Fruit fly (Drosophila melanogaster) whole organism, pupa: ENCODE results near the gene Ahcy.

ENCODE experiments used
- CG10348 ChIP-seq: fragments of 200-800 bp; sonication (Bioruptor generic); IDR thresholded peaks from 2 replicates; pipeline ENCODE4 v1.3.6; 2022; ENCODE audit warnings: missing biosample characterization, missing genetic modification characterization
- CG12605 ChIP-seq: fragments of 200-800 bp; sonication (Bioruptor generic); IDR thresholded peaks from 2 replicates; pipeline ENCODE4 v1.3.6; 2022; ENCODE audit warnings: missing biosample characterization, missing genetic modification characterization
- CG13204 ChIP-seq: fragments of 200-800 bp; sonication (Bioruptor generic); optimal IDR thresholded peaks from 2 replicates; lab custom pipeline; 2018; ENCODE audit warnings: missing biosample characterization, mild to moderate bottlenecking, missing genetic modification characterization, moderate library complexity
- CG14655 ChIP-seq: fragments of 200-800 bp; sonication (Bioruptor generic); optimal IDR thresholded peaks from 3 replicates; lab custom pipeline; 2017; ENCODE audit warnings: mild to moderate bottlenecking, missing biosample characterization, missing genetic modification reagents, missing genetic modification characterization
- CG15710 ChIP-seq: fragments of 200-800 bp; sonication (Bioruptor generic); optimal IDR thresholded peaks from 2 replicates; lab custom pipeline; 2018; ENCODE audit warnings: missing biosample characterization, mild to moderate bottlenecking, missing genetic modification characterization, moderate library complexity
- CG17806 ChIP-seq: fragments of 200-800 bp; sonication (Bioruptor generic); optimal IDR thresholded peaks from 2 replicates; lab custom pipeline; 2018; ENCODE audit warnings: missing biosample characterization, mild to moderate bottlenecking, missing genetic modification characterization, moderate library complexity
- CG32121 ChIP-seq: fragments of 200-800 bp; sonication (Bioruptor generic); IDR thresholded peaks from 2 replicates; pipeline ENCODE4 v1.3.6; 2022; ENCODE audit warnings: missing biosample characterization, missing genetic modification characterization
- CG34367 ChIP-seq: fragments of 200-800 bp; sonication (Bioruptor generic); optimal IDR thresholded peaks from 2 replicates; lab custom pipeline; 2018; ENCODE audit warnings: missing biosample characterization, mild to moderate bottlenecking, missing genetic modification characterization
- CG4496 ChIP-seq: fragments of 200-800 bp; sonication (Bioruptor generic); IDR thresholded peaks from 3 replicates; pipeline ENCODE4 v1.3.6; 2022; ENCODE audit warnings: missing biosample characterization, missing genetic modification characterization
- CG8159 ChIP-seq: fragments of 200-800 bp; sonication (Bioruptor generic); optimal IDR thresholded peaks from 3 replicates; lab custom pipeline; 2018; ENCODE audit warnings: missing biosample characterization, mild to moderate bottlenecking, missing genetic modification characterization, moderate library complexity
- CG8301 ChIP-seq: fragments of 200-800 bp; sonication (Bioruptor generic); optimal IDR thresholded peaks from 2 replicates; lab custom pipeline; 2018; ENCODE audit warnings: missing biosample characterization, mild to moderate bottlenecking, missing genetic modification characterization
- CG9948 ChIP-seq: fragments of 200-800 bp; sonication (Bioruptor generic); optimal IDR thresholded peaks from 2 replicates; lab custom pipeline; 2018; ENCODE audit warnings: missing biosample characterization, mild to moderate bottlenecking, missing genetic modification characterization, moderate library complexity
- D1 ChIP-seq: fragments of 200-800 bp; sonication (Bioruptor generic); optimal IDR thresholded peaks from 2 replicates; lab custom pipeline; 2018; ENCODE audit warnings: missing biosample characterization, mild to moderate bottlenecking, missing genetic modification characterization, moderate library complexity
- EcR ChIP-seq: fragments of 200-800 bp; sonication (Bioruptor generic); optimal IDR thresholded peaks from 3 replicates; lab custom pipeline; 2019; ENCODE audit warnings: missing biosample characterization, missing genetic modification characterization, mild to moderate bottlenecking, moderate library complexity, missing genetic modification reagents
- Ets98B ChIP-seq: fragments of 200-800 bp; sonication (Bioruptor generic); IDR thresholded peaks from 2 replicates; pipeline ENCODE4 v1.3.6; 2022; ENCODE audit warnings: missing biosample characterization, missing genetic modification characterization
- Pif1A ChIP-seq: fragments of 200-800 bp; sonication (Bioruptor generic); optimal IDR thresholded peaks from 3 replicates; lab custom pipeline; 2016; ENCODE audit warnings: missing biosample characterization, missing genetic modification characterization
- Pif1B ChIP-seq: fragments of 200-800 bp; sonication (Bioruptor generic); optimal IDR thresholded peaks from 3 replicates; lab custom pipeline; 2016; ENCODE audit warnings: missing biosample characterization, missing genetic modification characterization
- Snoo ChIP-seq: fragments of 200-800 bp; sonication (Bioruptor generic); optimal IDR thresholded peaks from 3 replicates; lab custom pipeline; 2017; ENCODE audit warnings: missing biosample characterization, mild to moderate bottlenecking, missing genetic modification characterization, inconsistent platforms
- fd96Ca ChIP-seq: fragments of 200-800 bp; sonication (Bioruptor generic); IDR thresholded peaks from 3 replicates; pipeline ENCODE4 v1.3.6; 2022; ENCODE audit warnings: missing biosample characterization, missing genetic modification characterization
- gl ChIP-seq: fragments of 200-800 bp; sonication (Bioruptor generic); optimal IDR thresholded peaks from 2 replicates; lab custom pipeline; 2018; ENCODE audit warnings: missing biosample characterization, mild to moderate bottlenecking, missing genetic modification characterization
- rn ChIP-seq: fragments of 200-800 bp; sonication (Bioruptor generic); IDR thresholded peaks from 2 replicates; pipeline ENCODE4 v1.3.6; 2022; ENCODE audit warnings: missing biosample characterization, missing genetic modification characterization

Gene Ahcy

dm6 chrX:15486682-15487081 lies 36.6 kb downstream of the Ahcy start, which contains the start of gene Gmap:
Gene Gmap (plus strand): TSS chrX:15486922.
- TF ChIP-seq fd96Ca (GFP tag; lab: Robert Waterston, UW): no peak
- TF ChIP-seq CG8301 (tag; lab: Kevin White, UChicago): no peak
- no peak for TF ChIP-seq Pif1A
- TF ChIP-seq Snoo (tag; lab: Kevin White, UChicago): no peak
- TF ChIP-seq CG14655: no peak
- no peak for TF ChIP-seq CG10348
- no peak for TF ChIP-seq D1 (tag; lab: Kevin White, UChicago)
- no peak for TF ChIP-seq CG32121
- no peak for TF ChIP-seq CG12605 (GFP tag; lab: Robert Waterston, UW)
- no peak for TF ChIP-seq Pif1B (GFP tag; lab: Kevin White, UChicago)
- no peak for TF ChIP-seq EcR (GFP tag; lab: Kevin White, UChicago)
- TF ChIP-seq rn (GFP tag; lab: Robert Waterston, UW): no peak
- no peak for TF ChIP-seq CG17806 (tag; lab: Kevin White, UChicago)
- TF ChIP-seq CG4496 (GFP tag; lab: Robert Waterston, UW): no peak
- no peak for TF ChIP-seq CG13204 (GFP tag; lab: Kevin White, UChicago)
- TF ChIP-seq CG15710 (tag; lab: Kevin White, UChicago): no peak
- no peak for TF ChIP-seq gl (tag; lab: Kevin White, UChicago)
- no peak for TF ChIP-seq CG8159

dm6 chrX:15490519-15490918 lies 40.5 kb downstream of the Ahcy start:
- no peak for TF ChIP-seq CG14655
- TF ChIP-seq rn (GFP tag; lab: Robert Waterston, UW): no peak
- no peak for TF ChIP-seq CG12605 (GFP tag; lab: Robert Waterston, UW)
- TF ChIP-seq CG9948 (tag; lab: Kevin White, UChicago): no peak
- no peak for TF ChIP-seq CG34367 (tag; lab: Kevin White, UChicago)
- no peak for TF ChIP-seq Pif1B (GFP tag; lab: Kevin White, UChicago)
- TF ChIP-seq CG8301 (tag; lab: Kevin White, UChicago): no peak
- TF ChIP-seq CG8159: no peak
- TF ChIP-seq CG10348: no peak
- TF ChIP-seq CG13204 (GFP tag; lab: Kevin White, UChicago): no peak
- TF ChIP-seq CG4496 (GFP tag; lab: Robert Waterston, UW): no peak
- TF ChIP-seq gl (tag; lab: Kevin White, UChicago): no peak
- no peak for TF ChIP-seq D1 (tag; lab: Kevin White, UChicago)
- TF ChIP-seq CG17806 (tag; lab: Kevin White, UChicago): no peak
- no peak for TF ChIP-seq Snoo (tag; lab: Kevin White, UChicago)
- TF ChIP-seq CG32121: no peak
- TF ChIP-seq Ets98B: no peak
- TF ChIP-seq CG15710 (tag; lab: Kevin White, UChicago): no peak

dm6 chrX:15495600-15496379 lies 45.7 kb downstream of the Ahcy start:
- TF ChIP-seq Snoo (tag; lab: Kevin White, UChicago): no peak
- TF ChIP-seq EcR (GFP tag; lab: Kevin White, UChicago): no peak
- TF ChIP-seq CG9948 (tag; lab: Kevin White, UChicago): no peak
- no peak for TF ChIP-seq CG4496 (GFP tag; lab: Robert Waterston, UW)
- TF ChIP-seq CG32121: no peak
- no peak for TF ChIP-seq fd96Ca (GFP tag; lab: Robert Waterston, UW)
- TF ChIP-seq D1 (tag; lab: Kevin White, UChicago): no peak
- no peak for TF ChIP-seq Pif1B (GFP tag; lab: Kevin White, UChicago)
- no peak for TF ChIP-seq CG14655
- no peak for TF ChIP-seq CG13204 (GFP tag; lab: Kevin White, UChicago)
- no peak for TF ChIP-seq Ets98B
- no peak for TF ChIP-seq CG17806 (tag; lab: Kevin White, UChicago)

dm6 chrX:15496651-15497409 lies 46.8 kb downstream of the Ahcy start:
- TF ChIP-seq CG8159 (no peak), CG13204 (GFP tag; lab: Kevin White, UChicago) (no peak), CG15710 (tag; lab: Kevin White, UChicago) (no peak), CG9948 (tag; lab: Kevin White, UChicago) (no peak), Snoo (tag; lab: Kevin White, UChicago) (no peak), EcR (GFP tag; lab: Kevin White, UChicago) (no peak), rn (GFP tag; lab: Robert Waterston, UW) (no peak), Pif1B (GFP tag; lab: Kevin White, UChicago) (no peak), CG14655 (no peak), CG12605 (GFP tag; lab: Robert Waterston, UW) (no peak)
- TF ChIP-seq, all 21 proteins: peak for 0

dm6 chrX:15497440-15498271 lies 47.6 kb downstream of the Ahcy start:
- TF ChIP-seq Snoo (tag; lab: Kevin White, UChicago): no peak
- no peak for TF ChIP-seq Ets98B
- TF ChIP-seq fd96Ca (GFP tag; lab: Robert Waterston, UW): no peak
- no peak for TF ChIP-seq CG9948 (tag; lab: Kevin White, UChicago)
- TF ChIP-seq CG13204 (GFP tag; lab: Kevin White, UChicago): peak; percentile 41
- no peak for TF ChIP-seq EcR (GFP tag; lab: Kevin White, UChicago)
- no peak for TF ChIP-seq CG32121
- TF ChIP-seq CG10348: no peak
- TF ChIP-seq gl (tag; lab: Kevin White, UChicago): no peak
- TF ChIP-seq CG8301 (tag; lab: Kevin White, UChicago): no peak
- TF ChIP-seq Pif1B (GFP tag; lab: Kevin White, UChicago): no peak
- TF ChIP-seq CG8159: no peak
- TF ChIP-seq CG12605 (GFP tag; lab: Robert Waterston, UW): 0 out of 2 replicates have a peak, but pooled peaks have one; percentile 7
- no peak for TF ChIP-seq CG14655
- no peak for TF ChIP-seq rn (GFP tag; lab: Robert Waterston, UW)
